Fruit fly (Drosophila melanogaster) whole organism, wandering third instar larva: ENCODE data around the gene fz.

ENCODE experiments used
- Abd-B ChIP-seq: fragments of >200 bp; optimal IDR thresholded peaks from 2 replicates; lab custom pipeline; 2017; ENCODE audit warnings: missing biosample characterization, missing genetic modification characterization
- Sp1 ChIP-seq: fragments of 200-800 bp; sonication (Bioruptor generic); optimal IDR thresholded peaks from 3 replicates; lab custom pipeline; 2019; ENCODE audit warnings: missing biosample characterization, mild to moderate bottlenecking, missing genetic modification characterization, moderate library complexity
- ey ChIP-seq: fragments of 200-800 bp; sonication (Bioruptor generic); optimal IDR thresholded peaks from 2 replicates; lab custom pipeline; 2016; ENCODE audit warnings: missing biosample characterization, missing genetic modification characterization
- lola ChIP-seq: fragments of >200 bp; optimal IDR thresholded peaks from 2 replicates; lab custom pipeline; 2017; ENCODE audit warnings: missing biosample characterization, missing genetic modification characterization

DNA sequence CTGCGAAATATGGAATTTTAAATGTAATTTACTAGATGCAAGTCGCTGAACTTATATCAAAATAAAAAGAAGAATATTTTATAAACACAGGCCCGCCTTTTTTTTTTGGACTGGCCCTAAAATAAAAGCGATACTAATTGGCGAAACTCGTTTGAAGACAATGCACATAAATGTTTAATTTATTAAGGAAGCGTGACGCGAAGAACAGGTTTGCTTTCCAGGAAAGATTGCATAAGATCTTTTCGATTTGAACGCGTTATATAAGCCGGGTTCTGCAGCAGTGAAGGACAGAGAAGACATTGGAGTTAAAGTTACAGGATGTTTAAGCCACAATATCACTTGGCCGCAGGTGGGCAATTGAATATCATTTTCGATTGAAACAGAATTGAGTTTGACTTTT is 41.0 kb upstream of the fz start, which contains the start of gene CG7924:
- no peak for TF ChIP-seq ey (GFP tag; lab: Kevin White, UChicago)
- TF ChIP-seq lola (GFP tag; lab: Kevin White, UChicago), result no peak
- no peak for TF ChIP-seq Abd-B (GFP tag; lab: Kevin White, UChicago)
- no peak for TF ChIP-seq Sp1 (GFP tag; lab: Kevin White, UChicago)
